Fruit fly (Drosophila melanogaster): ENCODE results near the gene Eogt.

The Eogt gene

dm6 chr2L:2373818-2374746 lies 6.8 kb upstream of the Eogt start, which contains the start of the genes CG3609 and CG15390 (continued):
- peak; percentile 74 for TF ChIP-seq Awh (GFP tag; IDR thresholded peaks at IDR 0.05)
- peak; percentile 72 for TF ChIP-seq Fer3 (tag; optimal IDR thresholded peaks at IDR 0.05)
- peak; percentile 88 for TF ChIP-seq CG5245 (GFP tag; optimal IDR thresholded peaks at IDR 0.05)
- TF ChIP-seq Stat92E (GFP tag; optimal IDR thresholded peaks at IDR 0.05): peak in 1 of 3 experiments; percentile 49
- TF ChIP-seq CG6765 (GFP tag; optimal IDR thresholded peaks at IDR 0.05): no peak

- peak; percentile 87 for TF ChIP-seq HmgZ (tag; optimal IDR thresholded peaks at IDR 0.05)
- TF ChIP-seq stwl (tag; optimal IDR thresholded peaks at IDR 0.05): peak; percentile 97
- peak; percentile 87 for TF ChIP-seq Dref (GFP tag; IDR thresholded peaks at IDR 0.05)
- peak; percentile 68; the same call in 1 of the 2 replicates for TF ChIP-seq CG5953 (GFP tag; IDR thresholded peaks at IDR 0.05)
- peak; percentile 30; the same call in 1 of the 2 replicates for TF ChIP-seq Xrp1 (GFP tag; IDR thresholded peaks at IDR 0.05)
- TF ChIP-seq pho (GFP tag; optimal IDR thresholded peaks at IDR 0.05): peak; percentile 57
- TF ChIP-seq dimm (GFP tag; IDR thresholded peaks at IDR 0.05): no peak
- peak; percentile 26 for TF ChIP-seq maf-S (GFP tag; optimal IDR thresholded peaks at IDR 0.05)
- TF ChIP-seq disco-r (GFP tag; optimal IDR thresholded peaks at IDR 0.05): peak; percentile 33
- TF ChIP-seq Adf1 (GFP tag; IDR thresholded peaks at IDR 0.05): peak; percentile 58
- TF ChIP-seq seq (GFP tag; IDR thresholded peaks at IDR 0.05): peak; percentile 53; the same call in 1 of the 2 replicates
- peak; percentile 31 for TF ChIP-seq HLH54F (GFP tag; optimal IDR thresholded peaks at IDR 0.05)
- TF ChIP-seq fd64A (GFP tag; optimal IDR thresholded peaks at IDR 0.05): peak; percentile 71
- TF ChIP-seq CG18619 (GFP tag; optimal IDR thresholded peaks at IDR 0.05): peak; percentile 84
- peak; percentile 16 for TF ChIP-seq CG2120 (GFP tag; optimal IDR thresholded peaks at IDR 0.05)
- TF ChIP-seq Doc2 (GFP tag; IDR thresholded peaks at IDR 0.05): no peak
- peak; percentile 70 for TF ChIP-seq CG11504 (tag; optimal IDR thresholded peaks at IDR 0.05)
- peak; percentile 54 for TF ChIP-seq CG7839 (tag; optimal IDR thresholded peaks at IDR 0.05)
- peak; percentile 25 for TF ChIP-seq CG30403 (GFP tag; optimal IDR thresholded peaks at IDR 0.05)
- peak; percentile 25 for TF ChIP-seq trh (GFP tag; optimal IDR thresholded peaks at IDR 0.05)
- 0 out of 2 replicates have a peak, but pooled peaks have one; percentile 17 for TF ChIP-seq Drgx (GFP tag; IDR thresholded peaks at IDR 0.05)
- TF ChIP-seq CG1832 (GFP tag; optimal IDR thresholded peaks at IDR 0.05): peak; percentile 90
- peak; percentile 69 for TF ChIP-seq CG3407 (GFP tag; optimal IDR thresholded peaks at IDR 0.05)
- peak; percentile 34 for TF ChIP-seq Sin3A (optimal IDR thresholded peaks at IDR 0.05)
- peak; percentile 62 for TF ChIP-seq CG12071 (GFP tag; optimal IDR thresholded peaks at IDR 0.05)
- TF ChIP-seq unpg (GFP tag; optimal IDR thresholded peaks at IDR 0.05): peak; percentile 80
- no peak for TF ChIP-seq Chrac-16 (GFP tag; optimal IDR thresholded peaks at IDR 0.05)
- TF ChIP-seq CG43689 (GFP tag; IDR thresholded peaks at IDR 0.05): no peak
- peak; percentile 73 for TF ChIP-seq CG2875 (GFP tag; optimal IDR thresholded peaks at IDR 0.05)
- no peak for TF ChIP-seq croc (GFP tag; conservative IDR thresholded peaks at IDR 0.05)
- TF ChIP-seq CG15696 (tag; optimal IDR thresholded peaks at IDR 0.05): no peak
- TF ChIP-seq scrt (GFP tag; optimal IDR thresholded peaks at IDR 0.05): peak; percentile 89
- peak; percentile 51 for TF ChIP-seq CG15514 (GFP tag; optimal IDR thresholded peaks at IDR 0.05)
- TF ChIP-seq CTCF (GFP tag; optimal IDR thresholded peaks at IDR 0.05): peak; percentile 9
- no peak for TF ChIP-seq Hand (GFP tag; optimal IDR thresholded peaks at IDR 0.05)
- no peak for TF ChIP-seq vfl (GFP tag; optimal IDR thresholded peaks at IDR 0.05)
- no peak for TF ChIP-seq CG11093 (GFP tag; IDR thresholded peaks at IDR 0.05)
- no peak for TF ChIP-seq jumu (GFP tag; optimal IDR thresholded peaks at IDR 0.05)
- TF ChIP-seq CG9727 (GFP tag; optimal IDR thresholded peaks at IDR 0.05): peak; percentile 77
- peak; percentile 53 for TF ChIP-seq CG7556 (GFP tag; optimal IDR thresholded peaks at IDR 0.05)
- peak; percentile 28; the same call in 1 of the 3 replicates for TF ChIP-seq tgo (GFP tag; IDR thresholded peaks at IDR 0.05)
Observed at dm6 chr2L:2375655-2376417, 5.1 kb upstream of the Eogt start, which contains the start of gene Atxn7. Gene Atxn7, plus strand, starts transcription at chr2L:2375841.

Data from whole organism, embryonic.